Fruit fly (Drosophila melanogaster) whole organism, embryonic: ENCODE measurements around the gene Cpr73D.
A peak's percentile ranks its signal among the peaks of the same experiment; 100 is the strongest.

ENCODE experiments used
- BEAF-32 ChIP-seq: fragments of 200-800 bp; sonication (Bioruptor generic); optimal IDR thresholded peaks from 3 replicates; lab custom pipeline; 2017; ENCODE audit warnings: missing biosample characterization, missing genetic modification characterization, mild to moderate bottlenecking, moderate library complexity, missing genetic modification reagents
- Blimp-1 ChIP-seq: fragments of 200-800 bp; sonication (Bioruptor generic); optimal IDR thresholded peaks from 3 replicates; lab custom pipeline; 2018; ENCODE audit warnings: missing biosample characterization, missing genetic modification characterization, mild to moderate bottlenecking, moderate library complexity, missing genetic modification reagents
- BtbVII ChIP-seq: fragments of 200-800 bp; sonication (Bioruptor generic); optimal IDR thresholded peaks from 3 replicates; lab custom pipeline; 2017; ENCODE audit warnings: missing biosample characterization, mild to moderate bottlenecking, missing genetic modification characterization
- CG12299 ChIP-seq: fragments of 200-800 bp; sonication (Bioruptor generic); optimal IDR thresholded peaks from 2 replicates; lab custom pipeline; 2018; ENCODE audit warnings: missing biosample characterization, mild to moderate bottlenecking, missing genetic modification characterization
- CG12942 ChIP-seq: fragments of 200-800 bp; sonication (Bioruptor generic); optimal IDR thresholded peaks from 3 replicates; lab custom pipeline; 2016; ENCODE audit warnings: missing biosample characterization, missing genetic modification characterization
- CG13624 ChIP-seq: fragments of 200-800 bp; sonication (Bioruptor generic); optimal IDR thresholded peaks from 2 replicates; lab custom pipeline; 2016; ENCODE audit warnings: missing biosample characterization, missing genetic modification characterization
- CG13894 ChIP-seq: fragments of 200-800 bp; sonication (Bioruptor generic); optimal IDR thresholded peaks from 3 replicates; lab custom pipeline; 2018; ENCODE audit warnings: missing biosample characterization, mild to moderate bottlenecking, missing genetic modification characterization, moderate library complexity
- CG15011 ChIP-seq: fragments of 200-800 bp; sonication (Bioruptor generic); optimal IDR thresholded peaks from 3 replicates; lab custom pipeline; 2018; ENCODE audit warnings: missing biosample characterization, mild to moderate bottlenecking, missing genetic modification characterization
- CG16863 ChIP-seq: fragments of 200-800 bp; sonication (Bioruptor generic); optimal IDR thresholded peaks from 3 replicates; lab custom pipeline; 2016; ENCODE audit warnings: missing biosample characterization, missing genetic modification characterization
- CG17385 ChIP-seq: fragments of 200-800 bp; sonication (Bioruptor generic); optimal IDR thresholded peaks from 3 replicates; lab custom pipeline; 2018; ENCODE audit warnings: missing biosample characterization, mild to moderate bottlenecking, missing genetic modification characterization
- CG34224 ChIP-seq: fragments of 200-800 bp; sonication (Bioruptor generic); IDR thresholded peaks from 3 replicates; pipeline ENCODE4 v1.3.6; 2022; ENCODE audit warnings: missing biosample characterization, missing genetic modification characterization; ENCODE audit not compliant: partially characterized antibody
- CG3995 ChIP-seq: fragments of 200-800 bp; sonication (Bioruptor generic); optimal IDR thresholded peaks from 3 replicates; lab custom pipeline; 2016; ENCODE audit warnings: missing biosample characterization, missing genetic modification characterization
- CG4282 ChIP-seq: fragments of 200-800 bp; sonication (Bioruptor generic); optimal IDR thresholded peaks from 2 replicates; lab custom pipeline; 2016; ENCODE audit warnings: missing biosample characterization, missing genetic modification characterization
- CG4854 ChIP-seq: fragments of 200-800 bp; sonication (Bioruptor generic); optimal IDR thresholded peaks from 2 replicates; lab custom pipeline; 2016; ENCODE audit warnings: missing biosample characterization, missing genetic modification characterization, inconsistent platforms
- CG6654 ChIP-seq: fragments of 200-800 bp; sonication (Bioruptor generic); optimal IDR thresholded peaks from 2 replicates; lab custom pipeline; 2017; ENCODE audit warnings: missing biosample characterization, mild to moderate bottlenecking, missing genetic modification characterization
- CG6683 ChIP-seq: fragments of 200-800 bp; sonication (Bioruptor generic); optimal IDR thresholded peaks from 2 replicates; lab custom pipeline; 2017; ENCODE audit warnings: missing biosample characterization, mild to moderate bottlenecking, missing genetic modification characterization, missing genetic modification reagents
- CG8359 ChIP-seq: fragments of 200-800 bp; sonication (Bioruptor generic); optimal IDR thresholded peaks from 2 replicates; lab custom pipeline; 2017; ENCODE audit warnings: missing biosample characterization, mild to moderate bottlenecking, missing genetic modification characterization, borderline replicate concordance
- D ChIP-seq, 2 experiments: fragments of 200-800 bp in 1 of 2; fragments of >200 bp in 1 of 2; sonication (Bioruptor generic) in 1 of 2; optimal IDR thresholded peaks; 2 replicates in 1 of 2; 3 replicates in 1 of 2; lab custom pipeline; 2017; ENCODE audit warnings: mild to moderate bottlenecking in 1 of 2, missing biosample characterization in 1 of 2, missing genetic modification characterization in 1 of 2, missing genetic modification reagents in 1 of 2
- Dll ChIP-seq: fragments of 200-800 bp; sonication (Bioruptor generic); IDR thresholded peaks from 4 replicates; pipeline ENCODE4 v1.3.6; 2022; ENCODE audit warnings: missing biosample characterization, missing genetic modification characterization; ENCODE audit not compliant: partially characterized antibody
- ERR ChIP-seq: fragments of 200-800 bp; sonication (Bioruptor generic); optimal IDR thresholded peaks from 2 replicates; lab custom pipeline; 2016; ENCODE audit warnings: missing biosample characterization, missing genetic modification characterization
- Eip74EF ChIP-seq, 2 experiments: fragments of 200-800 bp in 1 of 2; fragments of >200 bp in 1 of 2; sonication (Bioruptor generic) in 1 of 2; optimal IDR thresholded peaks; 2 replicates each; lab custom pipeline; 2017 to 2019; ENCODE audit warnings: missing biosample characterization in 2 of 2, missing genetic modification characterization in 2 of 2, mild to moderate bottlenecking in 1 of 2, moderate library complexity in 1 of 2
- HLHmδ ChIP-seq: fragments of 200-800 bp; sonication (Bioruptor generic); optimal IDR thresholded peaks from 2 replicates; lab custom pipeline; 2018; ENCODE audit warnings: missing biosample characterization, mild to moderate bottlenecking, missing genetic modification characterization, moderate library complexity
- Hand ChIP-seq: fragments of 200-800 bp; sonication (Bioruptor generic); optimal IDR thresholded peaks from 2 replicates; lab custom pipeline; 2017; ENCODE audit warnings: mild to moderate bottlenecking, missing biosample characterization, missing genetic modification reagents, missing genetic modification characterization
- HmgD ChIP-seq: fragments of 200-800 bp; sonication (Bioruptor generic); optimal IDR thresholded peaks from 3 replicates; lab custom pipeline; 2016; ENCODE audit warnings: missing biosample characterization, missing genetic modification characterization
- Lhr ChIP-seq: fragments of 200-800 bp; sonication (Bioruptor generic); optimal IDR thresholded peaks from 3 replicates; lab custom pipeline; 2017; ENCODE audit warnings: mild to moderate bottlenecking, missing biosample characterization, missing genetic modification reagents, missing genetic modification characterization
- Max ChIP-seq: fragments of 200-800 bp; sonication (Bioruptor generic); optimal IDR thresholded peaks from 2 replicates; lab custom pipeline; 2016; ENCODE audit warnings: missing biosample characterization, mild to moderate bottlenecking, missing genetic modification characterization
- Optix ChIP-seq: fragments of 200-800 bp; sonication (Bioruptor generic); IDR thresholded peaks from 3 replicates; pipeline ENCODE4 v1.3.6; 2022; ENCODE audit warnings: missing biosample characterization, missing genetic modification characterization
- Ptx1 ChIP-seq: fragments of 200-800 bp; sonication (Bioruptor generic); IDR thresholded peaks from 2 replicates; pipeline ENCODE4 v1.3.6; 2022; ENCODE audit warnings: missing biosample characterization, missing genetic modification characterization
- ab ChIP-seq: fragments of 200-800 bp; sonication (Bioruptor generic); optimal IDR thresholded peaks from 2 replicates; lab custom pipeline; 2016; ENCODE audit warnings: missing biosample characterization, missing genetic modification characterization
- ap ChIP-seq: fragments of 200-800 bp; sonication (Bioruptor generic); IDR thresholded peaks from 2 replicates; pipeline ENCODE4 v1.3.6; 2022; ENCODE audit warnings: missing biosample characterization, missing genetic modification characterization
- bigmax ChIP-seq: fragments of 200-800 bp; sonication (Bioruptor generic); optimal IDR thresholded peaks from 2 replicates; lab custom pipeline; 2018; ENCODE audit warnings: missing biosample characterization, mild to moderate bottlenecking, missing genetic modification characterization
- cato ChIP-seq: fragments of 200-800 bp; sonication (Bioruptor generic); optimal IDR thresholded peaks from 2 replicates; lab custom pipeline; 2016; ENCODE audit warnings: missing biosample characterization, missing genetic modification characterization, borderline replicate concordance
- ci ChIP-seq: fragments of 200-800 bp; sonication (Bioruptor generic); IDR thresholded peaks from 3 replicates; pipeline ENCODE4 v1.3.6; 2022; ENCODE audit warnings: missing biosample characterization, missing genetic modification characterization
- crc ChIP-seq: fragments of 200-800 bp; sonication (Bioruptor generic); optimal IDR thresholded peaks from 2 replicates; lab custom pipeline; 2016; ENCODE audit warnings: missing biosample characterization, missing genetic modification characterization
- crp ChIP-seq, 2 experiments: fragments of 200-800 bp; sonication (Bioruptor generic); optimal IDR thresholded peaks; 2 replicates in 1 of 2; 3 replicates in 1 of 2; lab custom pipeline; 2017; ENCODE audit warnings: missing biosample characterization in 2 of 2, missing genetic modification characterization in 2 of 2, mild to moderate bottlenecking in 1 of 2, moderate library complexity in 1 of 2
- danr ChIP-seq: fragments of 200-800 bp; sonication (Bioruptor generic); IDR thresholded peaks from 2 replicates; pipeline ENCODE4 v1.3.6; 2022; ENCODE audit warnings: missing biosample characterization, missing genetic modification characterization
- dysf ChIP-seq: fragments of 200-800 bp; sonication (Bioruptor generic); IDR thresholded peaks from 3 replicates; pipeline ENCODE4 v1.3.6; 2022; ENCODE audit warnings: missing biosample characterization, missing genetic modification characterization
- gce ChIP-seq: fragments of 200-800 bp; sonication (Bioruptor generic); IDR thresholded peaks from 3 replicates; pipeline ENCODE4 v1.3.6; 2022; ENCODE audit warnings: missing biosample characterization, missing genetic modification characterization
- gro ChIP-seq: fragments of 200-800 bp; sonication (Bioruptor generic); optimal IDR thresholded peaks from 2 replicates; lab custom pipeline; 2016; ENCODE audit warnings: missing biosample characterization, missing genetic modification characterization
- hkb ChIP-seq, 2 experiments: fragments of 200-800 bp in 1 of 2; fragments of >200 bp in 1 of 2; sonication (Bioruptor generic) in 1 of 2; IDR thresholded peaks in 1 of 2; optimal IDR thresholded peaks in 1 of 2; 2 replicates each; pipeline versions ENCODE4 v1.3.6 to Lab custom; 2017 to 2022; ENCODE audit warnings: missing biosample characterization in 1 of 2, missing genetic modification characterization in 1 of 2
- nmo ChIP-seq: fragments of 200-800 bp; sonication (Bioruptor generic); optimal IDR thresholded peaks from 2 replicates; lab custom pipeline; 2018; ENCODE audit warnings: missing biosample characterization, mild to moderate bottlenecking, missing genetic modification characterization, moderate library complexity
- oc ChIP-seq: fragments of 200-800 bp; sonication (Bioruptor generic); optimal IDR thresholded peaks from 2 replicates; lab custom pipeline; 2018; ENCODE audit warnings: missing biosample characterization, mild to moderate bottlenecking, missing genetic modification characterization, moderate library complexity
- pan ChIP-seq, 4 experiments: fragments of >200 bp in 3 of 4; fragments of 200-800 bp in 1 of 4; sonication (Bioruptor generic) in 1 of 4; optimal IDR thresholded peaks in 3 of 4; IDR thresholded peaks in 1 of 4; 2 replicates each; pipeline versions ENCODE4 v1.3.6 to Lab custom; 2017 to 2022; ENCODE audit warnings: missing biosample characterization in 2 of 4, missing genetic modification characterization in 2 of 4, mixed read lengths in 1 of 4
- sens ChIP-seq: fragments of 200-800 bp; sonication (Bioruptor generic); peaks from one replicate; lab custom pipeline; 2016; ENCODE audit warnings: missing biosample characterization, missing genetic modification characterization
- tll ChIP-seq, 2 experiments: fragments of 200-800 bp in 1 of 2; fragments of >200 bp in 1 of 2; sonication (Bioruptor generic) in 1 of 2; optimal IDR thresholded peaks; 2 replicates each; lab custom pipeline; 2017 to 2019; ENCODE audit warnings: missing biosample characterization in 2 of 2, missing genetic modification characterization in 2 of 2, mild to moderate bottlenecking in 1 of 2, moderate library complexity in 1 of 2
- vnd ChIP-seq: fragments of 200-800 bp; sonication (Bioruptor generic); IDR thresholded peaks from 3 replicates; pipeline ENCODE4 v1.3.6; 2022; ENCODE audit warnings: missing biosample characterization, missing genetic modification characterization; ENCODE audit not compliant: partially characterized antibody

Gene Cpr73D

DNA sequence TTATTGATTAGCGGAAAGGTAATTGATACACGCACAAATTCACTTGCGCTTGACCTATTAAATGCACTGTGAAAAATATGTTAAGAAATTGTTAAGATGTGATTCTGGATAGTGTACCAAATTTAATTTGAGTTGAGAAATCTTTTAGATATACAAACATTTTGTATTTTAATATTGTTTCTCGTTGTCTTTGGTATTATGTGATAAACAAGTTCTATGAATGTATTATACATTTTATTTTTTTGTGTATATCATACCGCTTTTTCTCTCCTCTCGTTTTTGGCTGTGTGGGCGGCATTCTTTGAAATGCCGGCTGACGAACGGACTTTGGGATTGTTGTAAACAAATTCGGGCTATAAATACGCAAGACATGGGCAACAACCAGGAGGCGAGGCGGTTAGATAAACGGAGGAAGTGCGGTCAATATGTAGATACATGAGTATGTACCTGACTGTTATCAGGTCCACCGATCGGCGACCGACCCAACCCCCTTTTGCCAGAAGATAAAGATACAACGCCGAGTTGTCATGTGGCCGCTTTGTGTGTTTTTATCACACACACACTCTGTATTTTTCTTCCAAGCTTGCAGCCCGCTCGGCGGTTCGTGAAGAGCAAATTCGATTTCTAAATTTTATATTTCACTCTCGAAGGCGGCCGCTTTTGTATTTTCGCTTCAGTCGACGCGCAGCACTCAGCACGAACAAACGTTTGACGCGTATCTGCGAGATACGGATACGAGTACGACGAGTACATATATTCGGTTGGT lies 538 bp downstream of the Cpr73D start (continued):
- TF ChIP-seq crp (GFP tag; optimal IDR thresholded peaks at IDR 0.05; lab: Kevin White, UChicago) (no peak), CG13624 (peak; percentile 42), danr (peak; percentile 9; the same call in 1 of the 2 replicates), CG6683 (GFP tag; lab: Kevin White, UChicago) (peak; percentile 21), CG13894 (tag; lab: Kevin White, UChicago) (peak; percentile 28), bigmax (GFP tag; lab: Kevin White, UChicago) (no peak), cato (GFP tag; lab: Kevin White, UChicago) (peak; percentile 28), hkb (optimal IDR thresholded peaks at IDR 0.05; lab: Kevin White, UChicago) (no peak), hkb (GFP tag; IDR thresholded peaks at IDR 0.05; lab: Robert Waterston, UW) (peak; percentile 79), tll (GFP tag; optimal IDR thresholded peaks at IDR 0.05; lab: Kevin White, UChicago) (peak in 1 of 2 experiments; percentile 7), oc (tag; lab: Kevin White, UChicago) (peak; percentile 64), CG16863 (GFP tag; lab: Kevin White, UChicago) (peak; percentile 39), ci (peak; percentile 77), CG34224 (GFP tag; lab: Robert Waterston, UW) (no peak), ab (GFP tag; lab: Kevin White, UChicago) (no peak), Dll (GFP tag; lab: Robert Waterston, UW) (no peak), CG3995 (GFP tag; lab: Kevin White, UChicago) (no peak), Max (peak; percentile 17), D (optimal IDR thresholded peaks at IDR 0.05; lab: Kevin White, UChicago) (no peak), D (GFP tag; optimal IDR thresholded peaks at IDR 0.05; lab: Kevin White, UChicago) (peak; percentile 57), pan (optimal IDR thresholded peaks at IDR 0.05; lab: Kevin White, UChicago) (no peak), pan (GFP tag; optimal IDR thresholded peaks at IDR 0.05 in 1 of 2, IDR thresholded peaks at IDR 0.05 in 1 of 2) (peak in 1 of 2 experiments; percentile 86), dysf (GFP tag; lab: Robert Waterston, UW) (peak; percentile 78), vnd (GFP tag; lab: Robert Waterston, UW) (no peak), Hand (GFP tag; lab: Kevin White, UChicago) (no peak), gro (GFP tag; lab: Kevin White, UChicago) (peak; percentile 3), Ptx1 (GFP tag; lab: Robert Waterston, UW) (peak; percentile 83), sens (GFP tag; lab: Kevin White, UChicago) (peak; percentile 95), nmo (GFP tag; lab: Kevin White, UChicago) (peak; percentile 80), gce (0 out of 3 replicates have a peak, but pooled peaks have one; percentile 40), HLHmδ (no peak), Eip74EF (GFP tag; optimal IDR thresholded peaks at IDR 0.05; lab: Kevin White, UChicago) (peak in 1 of 2 experiments; percentile 74), CG4854 (GFP tag; lab: Kevin White, UChicago) (peak; percentile 11), CG4282 (GFP tag; lab: Kevin White, UChicago) (no peak), CG6654 (peak; percentile 6), crc (GFP tag; lab: Kevin White, UChicago) (no peak), ap (peak; percentile 62), CG12299 (tag; lab: Kevin White, UChicago) (peak; percentile 19), ERR (peak; percentile 17), Blimp-1 (peak; percentile 79), CG15011 (peak; percentile 76), Optix (GFP tag; lab: Robert Waterston, UW) (no peak), CG12942 (GFP tag; lab: Kevin White, UChicago) (peak; percentile 25), HmgD (GFP tag; lab: Kevin White, UChicago) (no peak), BEAF-32 (GFP tag; lab: Kevin White, UChicago) (no peak), Lhr (GFP tag; lab: Kevin White, UChicago) (no peak), BtbVII (GFP tag; lab: Kevin White, UChicago) (peak; percentile 55), CG17385 (GFP tag; lab: Kevin White, UChicago) (peak; percentile 75), CG8359 (GFP tag; lab: Kevin White, UChicago) (no peak)
